Fruit fly (Drosophila melanogaster): ENCODE results near the gene Pop1.

Pop1 gene

dm6 chrX:5665902-5666301, 43.5 kb downstream of the Pop1 start, which contains the start of the genes Sirt4 and CG4119 (continued):
- TF ChIP-seq CG12391 (tag; optimal IDR thresholded peaks at IDR 0.05) = peak; percentile 40
- peak; percentile 27 for TF ChIP-seq Deaf1 (tag; optimal IDR thresholded peaks at IDR 0.05)
- TF ChIP-seq Scr (GFP tag; IDR thresholded peaks at IDR 0.05; ENCODE audit: partially characterized antibody) = peak; percentile 93
- no peak for TF ChIP-seq Dip2 (GFP tag; IDR thresholded peaks at IDR 0.05)
- no peak for TF ChIP-seq MTF-1 (GFP tag; optimal IDR thresholded peaks at IDR 0.05; ENCODE audit: borderline replicate concordance)
- TF ChIP-seq CG34224 (GFP tag; IDR thresholded peaks at IDR 0.05; ENCODE audit: partially characterized antibody) = peak; percentile 94
- peak; percentile 85 for TF ChIP-seq Med (GFP tag)
- TF ChIP-seq H2.0 (GFP tag; IDR thresholded peaks at IDR 0.05) = peak; percentile 5; the same call in 1 of the 2 replicates
- TF ChIP-seq PHDP (tag; optimal IDR thresholded peaks at IDR 0.05) = peak; percentile 10
- TF ChIP-seq onecut (GFP tag; IDR thresholded peaks at IDR 0.05) = peak; percentile 81
- peak; percentile 92 for TF ChIP-seq CG2129 (GFP tag; IDR thresholded peaks at IDR 0.05; ENCODE audit: partially characterized antibody)
- no peak for TF ChIP-seq pho (GFP tag; optimal IDR thresholded peaks at IDR 0.05)
- TF ChIP-seq CG6272 (GFP tag; IDR thresholded peaks at IDR 0.05) = peak; percentile 59; the same call in 1 of the 2 replicates
- TF ChIP-seq CG8924 (tag; optimal IDR thresholded peaks at IDR 0.05) = peak; percentile 45
- TF ChIP-seq CG9437 (GFP tag; optimal IDR thresholded peaks at IDR 0.05) = peak; percentile 97
- TF ChIP-seq hbn (GFP tag; IDR thresholded peaks at IDR 0.05; ENCODE audit: partially characterized antibody) = peak; percentile 90
- TF ChIP-seq CG3281 (GFP tag; optimal IDR thresholded peaks at IDR 0.05) = peak; percentile 9
- TF ChIP-seq CG10147 (GFP tag; optimal IDR thresholded peaks at IDR 0.05) = no peak
- TF ChIP-seq CG16813 (GFP tag; IDR thresholded peaks at IDR 0.05; ENCODE audit: partially characterized antibody) = peak; percentile 96
- peak; percentile 11 for TF ChIP-seq Sry-β (GFP tag; optimal IDR thresholded peaks at IDR 0.05)
- TF ChIP-seq ttk (GFP tag; IDR thresholded peaks at IDR 0.05) = no peak
- 0 out of 2 replicates have a peak, but pooled peaks have one; percentile 21 for TF ChIP-seq CG32767 (GFP tag; IDR thresholded peaks at IDR 0.05)
- peak; percentile 19 for TF ChIP-seq mirr (GFP tag; optimal IDR thresholded peaks at IDR 0.05)
- peak; percentile 54; the same call in 1 of the 2 replicates for TF ChIP-seq slbo (GFP tag; IDR thresholded peaks at IDR 0.05)
- peak; percentile 10 for TF ChIP-seq caup (GFP tag; optimal IDR thresholded peaks at IDR 0.05; ENCODE audit: severe bottlenecking)
- peak; percentile 41 for TF ChIP-seq CG10267 (tag; optimal IDR thresholded peaks at IDR 0.05)
- TF ChIP-seq crol (GFP tag; IDR thresholded peaks at IDR 0.05) = no peak
- TF ChIP-seq Ssrp (tag; optimal IDR thresholded peaks at IDR 0.05) = no peak
- TF ChIP-seq CG7987 (GFP tag; optimal IDR thresholded peaks at IDR 0.05) = peak; percentile 11
- peak; percentile 92 for TF ChIP-seq cg (GFP tag; optimal IDR thresholded peaks at IDR 0.05)
- peak; percentile 98 for TF ChIP-seq bbx (GFP tag; IDR thresholded peaks at IDR 0.05; ENCODE audit: partially characterized antibody)
- peak; percentile 66; the same call in 2 of the 3 replicates for TF ChIP-seq CG11560 (tag; IDR thresholded peaks at IDR 0.05)
- no peak for TF ChIP-seq BtbVII (GFP tag; optimal IDR thresholded peaks at IDR 0.05)
- TF ChIP-seq Ada2b (GFP tag; IDR thresholded peaks at IDR 0.05) = no peak
- TF ChIP-seq mld (GFP tag; IDR thresholded peaks at IDR 0.05; ENCODE audit: partially characterized antibody) = peak; percentile 98
- peak; percentile 44 for TF ChIP-seq jumu (GFP tag; optimal IDR thresholded peaks at IDR 0.05)
- TF ChIP-seq prd (optimal IDR thresholded peaks at IDR 0.05) = no peak
- peak; percentile 39; the same call in 1 of the 3 replicates for TF ChIP-seq prd (GFP tag; IDR thresholded peaks at IDR 0.05)
- peak; percentile 72 for TF ChIP-seq Adf1 (GFP tag; IDR thresholded peaks at IDR 0.05)
- TF ChIP-seq Taf1 (GFP tag; IDR thresholded peaks at IDR 0.05) = 0 out of 2 replicates have a peak, but pooled peaks have one; percentile 16
- TF ChIP-seq CG11085 (GFP tag; IDR thresholded peaks at IDR 0.05) = no peak
- TF ChIP-seq CG12659 (GFP tag; optimal IDR thresholded peaks at IDR 0.05) = peak; percentile 83
- no peak for TF ChIP-seq Eip74EF (GFP tag; optimal IDR thresholded peaks at IDR 0.05)
- no peak for TF ChIP-seq NK7.1 (GFP tag; optimal IDR thresholded peaks at IDR 0.05)
- TF ChIP-seq CG14014 (GFP tag; IDR thresholded peaks at IDR 0.05) = no peak
- peak; percentile 77 for TF ChIP-seq CG9932 (GFP tag; IDR thresholded peaks at IDR 0.05)
- peak; percentile 18 for TF ChIP-seq CG2678 (tag; optimal IDR thresholded peaks at IDR 0.05)
- peak; percentile 15 for TF ChIP-seq Mad (GFP tag; optimal IDR thresholded peaks at IDR 0.05)
- TF ChIP-seq Atf6 (GFP tag; IDR thresholded peaks at IDR 0.05) = no peak
- TF ChIP-seq E2f2 (GFP tag; IDR thresholded peaks at IDR 0.05) = peak; percentile 54
